Fruit fly (Drosophila melanogaster) whole organism, embryonic: ENCODE data around the gene CCT7.

ENCODE experiments used
- ATbp ChIP-seq: fragments of 200-800 bp; sonication (Bioruptor generic); optimal IDR thresholded peaks from 2 replicates; lab custom pipeline; 2017; ENCODE audit warnings: missing biosample characterization, mild to moderate bottlenecking, missing genetic modification characterization, missing genetic modification reagents
- Bteb2 ChIP-seq: fragments of 200-800 bp; sonication (Bioruptor generic); optimal IDR thresholded peaks from 2 replicates; lab custom pipeline; 2016; ENCODE audit warnings: missing biosample characterization, missing genetic modification characterization
- CG10565 ChIP-seq: fragments of 200-800 bp; sonication (Bioruptor generic); optimal IDR thresholded peaks from 3 replicates; lab custom pipeline; 2016; ENCODE audit warnings: missing biosample characterization, mild to moderate bottlenecking, missing genetic modification characterization
- CG11456 ChIP-seq: fragments of 200-800 bp; sonication (Bioruptor generic); IDR thresholded peaks from 3 replicates; pipeline ENCODE4 v1.3.6; 2022; ENCODE audit warnings: missing biosample characterization, missing genetic modification characterization
- CG12236 ChIP-seq: fragments of 200-800 bp; sonication (Bioruptor generic); optimal IDR thresholded peaks from 2 replicates; lab custom pipeline; 2016; ENCODE audit warnings: missing biosample characterization, missing genetic modification characterization
- CG12942 ChIP-seq: fragments of 200-800 bp; sonication (Bioruptor generic); optimal IDR thresholded peaks from 3 replicates; lab custom pipeline; 2016; ENCODE audit warnings: missing biosample characterization, missing genetic modification characterization
- CG13123 ChIP-seq: fragments of 200-800 bp; sonication (Bioruptor generic); optimal IDR thresholded peaks from 2 replicates; lab custom pipeline; 2016; ENCODE audit warnings: missing biosample characterization, missing genetic modification characterization
- CG14441 ChIP-seq: fragments of 200-800 bp; sonication (Bioruptor generic); IDR thresholded peaks from 2 replicates; pipeline ENCODE4 v1.3.6; 2022; ENCODE audit warnings: missing biosample characterization, missing genetic modification characterization
- CG14860 ChIP-seq: fragments of 200-800 bp; sonication (Bioruptor generic); IDR thresholded peaks from 3 replicates; pipeline ENCODE4 v1.3.6; 2022; ENCODE audit warnings: missing biosample characterization, missing genetic modification characterization; ENCODE audit not compliant: partially characterized antibody
- CG18011 ChIP-seq: fragments of 200-800 bp; sonication (Bioruptor generic); optimal IDR thresholded peaks from 2 replicates; lab custom pipeline; 2017; ENCODE audit warnings: missing biosample characterization, missing genetic modification characterization, mild to moderate bottlenecking, moderate library complexity, missing genotype
- CG18599 ChIP-seq: fragments of 200-800 bp; sonication (Bioruptor generic); optimal IDR thresholded peaks from 3 replicates; lab custom pipeline; 2017; ENCODE audit warnings: missing biosample characterization, missing genetic modification characterization, mild to moderate bottlenecking, moderate library complexity, missing genetic modification reagents
- CG6813 ChIP-seq: fragments of 200-800 bp; sonication (Bioruptor generic); optimal IDR thresholded peaks from 2 replicates; lab custom pipeline; 2017; ENCODE audit warnings: missing biosample characterization, missing genetic modification characterization, mild to moderate bottlenecking, moderate library complexity, missing genetic modification reagents
- CG6854 ChIP-seq: fragments of 200-800 bp; sonication (Bioruptor generic); optimal IDR thresholded peaks from 3 replicates; lab custom pipeline; 2017; ENCODE audit warnings: missing biosample characterization, mild to moderate bottlenecking, missing genetic modification characterization
- CG7745 ChIP-seq: fragments of 200-800 bp; sonication (Bioruptor generic); optimal IDR thresholded peaks from 2 replicates; lab custom pipeline; 2018; ENCODE audit warnings: missing biosample characterization, mild to moderate bottlenecking, missing genetic modification characterization, moderate library complexity
- CG7963 ChIP-seq: fragments of 200-800 bp; sonication (Bioruptor generic); IDR thresholded peaks from 3 replicates; pipeline ENCODE4 v1.3.6; 2022; ENCODE audit warnings: missing biosample characterization, missing genetic modification characterization; ENCODE audit not compliant: partially characterized antibody
- D ChIP-seq, 2 experiments: fragments of 200-800 bp in 1 of 2; fragments of >200 bp in 1 of 2; sonication (Bioruptor generic) in 1 of 2; optimal IDR thresholded peaks; 2 replicates in 1 of 2; 3 replicates in 1 of 2; lab custom pipeline; 2017; ENCODE audit warnings: mild to moderate bottlenecking in 1 of 2, missing biosample characterization in 1 of 2, missing genetic modification characterization in 1 of 2, missing genetic modification reagents in 1 of 2
- Ets65A ChIP-seq: fragments of 200-800 bp; sonication (Bioruptor generic); peaks from one replicate; lab custom pipeline; 2016; ENCODE audit warnings: missing biosample characterization, missing genetic modification characterization
- Hmr ChIP-seq: fragments of 200-800 bp; sonication (Bioruptor generic); optimal IDR thresholded peaks from 3 replicates; lab custom pipeline; 2017; ENCODE audit warnings: mild to moderate bottlenecking, missing biosample characterization, missing genetic modification reagents, missing genetic modification characterization
- Hr3 ChIP-seq: fragments of 200-800 bp; sonication (Bioruptor generic); optimal IDR thresholded peaks from 3 replicates; lab custom pipeline; 2016; ENCODE audit warnings: missing biosample characterization, missing genetic modification characterization
- Kr ChIP-seq: fragments of 200-800 bp; sonication (Bioruptor generic); optimal IDR thresholded peaks from 2 replicates; lab custom pipeline; 2017; ENCODE audit warnings: missing biosample characterization, mild to moderate bottlenecking, missing genetic modification characterization
- Lim3 ChIP-seq: fragments of 200-800 bp; sonication (Bioruptor generic); IDR thresholded peaks from 2 replicates; pipeline ENCODE4 v1.3.6; 2022; ENCODE audit warnings: missing biosample characterization, missing genetic modification characterization
- Nf-YB ChIP-seq: fragments of 200-800 bp; sonication (Bioruptor generic); optimal IDR thresholded peaks from 3 replicates; lab custom pipeline; 2019; ENCODE audit warnings: missing biosample characterization, mild to moderate bottlenecking, missing genetic modification characterization, moderate library complexity
- Optix ChIP-seq: fragments of 200-800 bp; sonication (Bioruptor generic); IDR thresholded peaks from 3 replicates; pipeline ENCODE4 v1.3.6; 2022; ENCODE audit warnings: missing biosample characterization, missing genetic modification characterization
- PHDP ChIP-seq: fragments of 200-800 bp; sonication (Bioruptor generic); optimal IDR thresholded peaks from 3 replicates; lab custom pipeline; 2018; ENCODE audit warnings: missing biosample characterization, mild to moderate bottlenecking, missing genetic modification characterization, moderate library complexity
- Rfx ChIP-seq: fragments of 200-800 bp; sonication (Bioruptor generic); IDR thresholded peaks from 2 replicates; pipeline ENCODE4 v1.3.6; 2022; ENCODE audit warnings: missing biosample characterization, missing genetic modification characterization
- Six4 ChIP-seq: fragments of 200-800 bp; sonication (Bioruptor generic); optimal IDR thresholded peaks from 2 replicates; lab custom pipeline; 2016; ENCODE audit warnings: missing biosample characterization, missing genetic modification characterization
- Trl ChIP-seq, 3 experiments: fragments of >200 bp in 2 of 3; fragments of 200-800 bp in 1 of 3; sonication (Bioruptor generic) in 1 of 3; optimal IDR thresholded peaks; 2 replicates in 1 of 3; 3 replicates in 2 of 3; lab custom pipeline; 2016 to 2017; ENCODE audit warnings: missing biosample characterization in 1 of 3, missing genetic modification characterization in 1 of 3
- amos ChIP-seq: fragments of 200-800 bp; sonication (Bioruptor generic); IDR thresholded peaks from 2 replicates; pipeline ENCODE4 v1.3.6; 2022; ENCODE audit warnings: missing biosample characterization, missing genetic modification characterization; ENCODE audit not compliant: partially characterized antibody
- ara ChIP-seq: fragments of 200-800 bp; sonication (Bioruptor generic); IDR thresholded peaks from 2 replicates; pipeline ENCODE4 v1.3.6; 2022; ENCODE audit warnings: missing biosample characterization, missing genetic modification characterization
- ash1 ChIP-seq: fragments of 200-800 bp; sonication (Bioruptor generic); optimal IDR thresholded peaks from 2 replicates; lab custom pipeline; 2018; ENCODE audit warnings: missing biosample characterization, mild to moderate bottlenecking, missing genetic modification characterization
- bab2 ChIP-seq: fragments of 200-800 bp; sonication (Bioruptor generic); optimal IDR thresholded peaks from 2 replicates; lab custom pipeline; 2016; ENCODE audit warnings: missing biosample characterization, missing genetic modification characterization
- crc ChIP-seq: fragments of 200-800 bp; sonication (Bioruptor generic); optimal IDR thresholded peaks from 2 replicates; lab custom pipeline; 2016; ENCODE audit warnings: missing biosample characterization, missing genetic modification characterization
- crol ChIP-seq: fragments of 200-800 bp; sonication (Bioruptor generic); IDR thresholded peaks from 2 replicates; pipeline ENCODE4 v1.3.6; 2022; ENCODE audit warnings: missing biosample characterization, missing genetic modification characterization
- danr ChIP-seq: fragments of 200-800 bp; sonication (Bioruptor generic); IDR thresholded peaks from 2 replicates; pipeline ENCODE4 v1.3.6; 2022; ENCODE audit warnings: missing biosample characterization, missing genetic modification characterization
- dmrt99B ChIP-seq: fragments of 200-800 bp; sonication (Bioruptor generic); optimal IDR thresholded peaks from 2 replicates; lab custom pipeline; 2018; ENCODE audit warnings: missing biosample characterization, mild to moderate bottlenecking, missing genetic modification characterization, moderate library complexity
- ewg ChIP-seq: fragments of 200-800 bp; sonication (Bioruptor generic); optimal IDR thresholded peaks from 3 replicates; lab custom pipeline; 2017; ENCODE audit warnings: mild to moderate bottlenecking, missing biosample characterization, missing genetic modification reagents, missing genetic modification characterization
- fu2 ChIP-seq: fragments of 200-800 bp; sonication (Bioruptor generic); optimal IDR thresholded peaks from 2 replicates; lab custom pipeline; 2016; ENCODE audit warnings: missing biosample characterization, missing genetic modification characterization
- gfzf ChIP-seq: fragments of 200-800 bp; sonication (Bioruptor generic); optimal IDR thresholded peaks from 2 replicates; lab custom pipeline; 2016; ENCODE audit warnings: missing biosample characterization, mild to moderate bottlenecking, missing genetic modification characterization, moderate library complexity
- gro ChIP-seq: fragments of 200-800 bp; sonication (Bioruptor generic); optimal IDR thresholded peaks from 2 replicates; lab custom pipeline; 2016; ENCODE audit warnings: missing biosample characterization, missing genetic modification characterization
- gsb ChIP-seq: fragments of 200-800 bp; sonication (Bioruptor generic); IDR thresholded peaks from 2 replicates; pipeline ENCODE4 v1.3.6; 2022; ENCODE audit warnings: missing biosample characterization, missing genetic modification characterization
- kah ChIP-seq: fragments of 200-800 bp; sonication (Bioruptor generic); optimal IDR thresholded peaks from 2 replicates; lab custom pipeline; 2018; ENCODE audit warnings: missing biosample characterization, mild to moderate bottlenecking, missing genetic modification characterization
- ken ChIP-seq: fragments of 200-800 bp; sonication (Bioruptor generic); IDR thresholded peaks from 3 replicates; pipeline ENCODE4 v1.3.6; 2022; ENCODE audit warnings: missing biosample characterization, missing genetic modification characterization
- pb ChIP-seq: fragments of 200-800 bp; sonication (Bioruptor generic); optimal IDR thresholded peaks from 3 replicates; lab custom pipeline; 2016; ENCODE audit warnings: missing biosample characterization, missing genetic modification characterization
- slou ChIP-seq: fragments of 200-800 bp; sonication (Bioruptor generic); optimal IDR thresholded peaks from 3 replicates; lab custom pipeline; 2016; ENCODE audit warnings: missing biosample characterization, missing genetic modification characterization
- slp2 ChIP-seq: fragments of 200-800 bp; sonication (Bioruptor generic); optimal IDR thresholded peaks from 2 replicates; lab custom pipeline; 2016; ENCODE audit warnings: missing biosample characterization, missing genetic modification characterization
- sob ChIP-seq: fragments of 200-800 bp; sonication (Bioruptor generic); IDR thresholded peaks from 2 replicates; pipeline ENCODE4 v1.3.6; 2022; ENCODE audit warnings: missing biosample characterization, missing genetic modification characterization
- usp ChIP-seq: fragments of >200 bp; optimal IDR thresholded peaks from 2 replicates; lab custom pipeline; 2017; ENCODE audit warnings: missing biosample characterization, missing genetic modification characterization
- z ChIP-seq: fragments of 200-800 bp; sonication (Bioruptor generic); IDR thresholded peaks from 3 replicates; pipeline ENCODE4 v1.3.6; 2022; ENCODE audit warnings: missing biosample characterization, missing genetic modification characterization

Gene CCT7

dm6 chr3R:8810397-8811184, 9.2 kb downstream of the CCT7 start (continued):
- TF ChIP-seq CG14860 (GFP tag; lab: Robert Waterston, UW) (no peak), CG10565 (no peak), Rfx (GFP tag; lab: Robert Waterston, UW) (peak; percentile 74), Six4 (GFP tag; lab: Kevin White, UChicago) (peak; percentile 50), CG12236 (GFP tag; lab: Kevin White, UChicago) (peak; percentile 88), z (peak; percentile 63; the same call in 1 of the 3 replicates), CG18011 (GFP tag; lab: Kevin White, UChicago) (peak; percentile 59), bab2 (GFP tag; lab: Kevin White, UChicago) (peak; percentile 23), CG12942 (GFP tag; lab: Kevin White, UChicago) (peak; percentile 75), Lim3 (GFP tag; lab: Robert Waterston, UW) (no peak; the same call in 1 of the 2 replicates), Hr3 (GFP tag; lab: Kevin White, UChicago) (no peak), PHDP (tag; lab: Kevin White, UChicago) (peak; percentile 92), Hmr (GFP tag; lab: Kevin White, UChicago) (peak; percentile 94), fu2 (GFP tag; lab: Kevin White, UChicago) (peak; percentile 14), dmrt99B (peak; percentile 56), CG11456 (GFP tag; lab: Robert Waterston, UW) (0 out of 3 replicates have a peak, but pooled peaks have one; percentile 38), crc (GFP tag; lab: Kevin White, UChicago) (no peak), amos (GFP tag; lab: Robert Waterston, UW) (no peak; the same call in 1 of the 2 replicates), gro (GFP tag; lab: Kevin White, UChicago) (peak; percentile 88), CG13123 (GFP tag; lab: Kevin White, UChicago) (peak; percentile 89), ken (GFP tag; lab: Robert Waterston, UW) (peak; percentile 55; the same call in 1 of the 3 replicates), CG6813 (GFP tag; lab: Kevin White, UChicago) (peak; percentile 94), usp (no peak), CG14441 (GFP tag; lab: Robert Waterston, UW) (peak; percentile 66), Ets65A (GFP tag; lab: Kevin White, UChicago) (peak; percentile 74), ash1 (GFP tag; lab: Kevin White, UChicago) (peak; percentile 99), Trl (optimal IDR thresholded peaks at IDR 0.05; lab: Kevin White, UChicago) (no peak), Trl (GFP tag; optimal IDR thresholded peaks at IDR 0.05; lab: Kevin White, UChicago) (peak; percentile 41), kah (peak; percentile 78), CG6854 (peak; percentile 82), ara (GFP tag; lab: Robert Waterston, UW) (peak; percentile 87), danr (peak; percentile 48; the same call in 1 of the 2 replicates), Bteb2 (GFP tag; lab: Kevin White, UChicago) (peak; percentile 69), Nf-YB (GFP tag; lab: Kevin White, UChicago) (peak; percentile 71), slou (GFP tag; lab: Kevin White, UChicago) (peak; percentile 33), Kr (GFP tag; lab: Kevin White, UChicago) (peak; percentile 95), ATbp (peak; percentile 98), CG7745 (tag; lab: Kevin White, UChicago) (peak; percentile 95), crol (GFP tag; lab: Robert Waterston, UW) (no peak; the same call in 1 of the 2 replicates), CG7963 (GFP tag; lab: Robert Waterston, UW) (no peak), D (optimal IDR thresholded peaks at IDR 0.05; lab: Kevin White, UChicago) (no peak), D (GFP tag; optimal IDR thresholded peaks at IDR 0.05; lab: Kevin White, UChicago) (peak; percentile 61), Optix (GFP tag; lab: Robert Waterston, UW) (peak; percentile 8; the same call in 1 of the 3 replicates), CG18599 (GFP tag; lab: Kevin White, UChicago) (peak; percentile 91), sob (GFP tag; lab: Robert Waterston, UW) (peak; percentile 83), gsb (peak; percentile 69), gfzf (GFP tag; lab: Kevin White, UChicago) (no peak), pb (GFP tag; lab: Kevin White, UChicago) (peak; percentile 36), slp2 (GFP tag; lab: Kevin White, UChicago) (no peak), ewg (GFP tag; lab: Kevin White, UChicago) (peak; percentile 74)
